Worm (Caenorhabditis elegans) whole organism, L4 larva: ENCODE results near the gene AH10.2.

Source experiments
- daf-8 ChIP-seq: fragments of 200-800 bp; sonication (Bioruptor generic); IDR thresholded peaks from 2 replicates; pipeline ENCODE4 v1.3.6; 2022; ENCODE audit warnings: missing genetic modification characterization, missing compliant biosample characterization
- fos-1 ChIP-seq: fragments of 150-350 bp; optimal IDR thresholded peaks from 2 replicates; lab custom pipeline; 2014; ENCODE audit warnings: missing biosample characterization, missing genetic modification characterization
- jun-1 ChIP-seq: fragments of 150-350 bp; optimal IDR thresholded peaks from 2 replicates; lab custom pipeline; 2014; ENCODE audit warnings: missing biosample characterization, missing genetic modification reagents, missing genetic modification characterization
- mep-1 ChIP-seq: fragments of 150-350 bp; sonication (generic microtip); optimal IDR thresholded peaks from 3 replicates; lab custom pipeline; 2014; ENCODE audit warnings: missing biosample characterization, missing genetic modification characterization
- nhr-102 ChIP-seq: sonication (generic microtip); optimal IDR thresholded peaks from 2 replicates; lab custom pipeline; 2016; ENCODE audit warnings: mild to moderate bottlenecking, missing genetic modification characterization, moderate library complexity, missing compliant biosample characterization
- nhr-11 ChIP-seq: fragments of 150-350 bp; optimal IDR thresholded peaks from 2 replicates; lab custom pipeline; 2014; ENCODE audit warnings: missing biosample characterization, missing genetic modification characterization
- nhr-48 ChIP-seq: sonication (generic microtip); optimal IDR thresholded peaks from 2 replicates; lab custom pipeline; 2016; ENCODE audit warnings: mild to moderate bottlenecking, missing genetic modification characterization, missing compliant biosample characterization
- pha-4 ChIP-seq, 2 experiments: fragments of 150-350 bp in 1 of 2; fragments of 200-800 bp in 1 of 2; sonication (Bioruptor generic) in 1 of 2; IDR thresholded peaks in 1 of 2; optimal IDR thresholded peaks in 1 of 2; 2 replicates each; pipeline versions ENCODE4 v1.3.6 to Lab custom; 2014 to 2022; ENCODE audit warnings: missing genetic modification characterization in 2 of 2, missing genetic modification reagents in 2 of 2, missing biosample characterization in 1 of 2, missing compliant biosample characterization in 1 of 2
- php-3 ChIP-seq: fragments of 200-800 bp; sonication (Bioruptor generic); IDR thresholded peaks from 2 replicates; pipeline ENCODE4 v1.3.6; 2022; ENCODE audit warnings: missing genetic modification reagents, missing genetic modification characterization, missing compliant biosample characterization
- pqm-1 ChIP-seq: sonication (generic microtip); optimal IDR thresholded peaks from 2 replicates; lab custom pipeline; 2017; ENCODE audit warnings: missing biosample characterization, missing genetic modification characterization
- unc-130 ChIP-seq: sonication (generic microtip); optimal IDR thresholded peaks from 2 replicates; lab custom pipeline; 2016; ENCODE audit warnings: missing genetic modification reagents, missing genetic modification characterization, missing compliant biosample characterization
- unc-39 ChIP-seq: sonication (generic microtip); optimal IDR thresholded peaks from 2 replicates; lab custom pipeline; 2017; ENCODE audit warnings: missing biosample characterization, missing genetic modification characterization
- unc-62 ChIP-seq, 3 experiments: fragments of 150-350 bp in 1 of 3; sonication (generic microtip); optimal IDR thresholded peaks in 2 of 3; peaks in 1 of 3; 1 replicate in 1 of 3; 2 replicates in 2 of 3; lab custom pipeline; 2014 to 2017; ENCODE audit warnings: missing biosample characterization in 3 of 3, missing genetic modification characterization in 3 of 3, missing genetic modification reagents in 3 of 3, missing genotype in 1 of 3
- zip-11 ChIP-seq: fragments of 200-800 bp; sonication (Bioruptor generic); IDR thresholded peaks from 2 replicates; pipeline ENCODE4 v1.3.6; 2022; ENCODE audit warnings: missing genetic modification characterization, missing compliant biosample characterization

DNA sequence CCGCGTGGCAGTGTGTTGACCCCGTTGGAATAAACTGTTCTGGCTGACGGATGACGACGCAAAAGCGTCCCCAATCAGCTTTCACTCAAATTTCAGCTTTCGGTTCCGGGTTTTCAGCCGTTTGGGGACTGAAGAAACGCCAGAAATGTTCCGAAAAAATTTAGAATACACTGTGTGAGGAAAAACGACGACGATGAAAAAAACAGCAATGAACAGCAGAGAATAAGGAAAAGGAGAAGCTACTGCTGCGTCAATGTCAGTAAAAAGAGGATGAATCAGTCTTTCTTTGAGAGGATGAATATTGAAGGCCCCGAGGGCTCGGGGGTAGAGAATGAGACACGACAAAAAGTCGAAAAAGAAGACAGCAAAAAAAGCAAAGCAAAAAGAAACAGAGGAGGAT, 27.7 kb upstream of the AH10.2 start:
- TF ChIP-seq nhr-48 (tag; lab: Kevin White, UChicago) (no peak), nhr-102 (tag; lab: Kevin White, UChicago) (no peak), php-3 (GFP tag; lab: Robert Waterston, UW) (no peak), nhr-11 (tag; lab: Kevin White, UChicago) (no peak), daf-8 (GFP tag; lab: Robert Waterston, UW) (no peak), unc-130 (no peak), unc-62 (GFP tag; optimal IDR thresholded peaks at IDR 0.05 in 1 of 2; lab: Kevin White, UChicago) (peak in 1 of 2 experiments; percentile 45), unc-62 (tag; optimal IDR thresholded peaks at IDR 0.05; lab: Kevin White, UChicago) (no peak), mep-1 (tag; lab: Kevin White, UChicago) (no peak), jun-1 (tag; lab: Kevin White, UChicago) (no peak), pha-4 (GFP tag; IDR thresholded peaks at IDR 0.05; lab: Robert Waterston, UW) (no peak), pha-4 (tag; optimal IDR thresholded peaks at IDR 0.05; lab: Kevin White, UChicago) (no peak), fos-1 (no peak), pqm-1 (tag; lab: Kevin White, UChicago) (no peak), unc-39 (no peak), zip-11 (GFP tag; lab: Robert Waterston, UW) (no peak)
